Worm (Caenorhabditis elegans) whole organism, young adult: ENCODE results near the gene C44B11.4.

Experiments used
- B0019.2 ChIP-seq: fragments of 200-800 bp; sonication (Bioruptor generic); conservative IDR thresholded peaks from 2 replicates; pipeline ENCODE4 v1.3.6; 2022; ENCODE audit warnings: missing genetic modification reagents, missing genetic modification characterization, missing compliant biosample characterization
- B0261.1 ChIP-seq: sonication (generic microtip); optimal IDR thresholded peaks from 2 replicates; lab custom pipeline; 2016; ENCODE audit warnings: mild to moderate bottlenecking, missing genetic modification characterization, moderate library complexity, missing compliant biosample characterization
- B0336.3 ChIP-seq: fragments of 200-800 bp; sonication (Bioruptor generic); IDR thresholded peaks from 2 replicates; pipeline ENCODE4 v1.3.6; 2022; ENCODE audit warnings: missing genetic modification characterization, missing compliant biosample characterization
- D2030.7 ChIP-seq: fragments of 200-800 bp; sonication (Bioruptor generic); IDR thresholded peaks from 2 replicates; pipeline ENCODE4 v1.3.6; 2022; ENCODE audit warnings: missing genetic modification reagents, missing genetic modification characterization, missing compliant biosample characterization
- F23B12.7 ChIP-seq: sonication (generic microtip); optimal IDR thresholded peaks from 2 replicates; lab custom pipeline; 2017; ENCODE audit warnings: missing genetic modification characterization, mild to moderate bottlenecking, missing compliant biosample characterization, antibody characterized with exemption, moderate library complexity; ENCODE audit not compliant: insufficient read depth
- F33H1.4 ChIP-seq: fragments of 200-800 bp; sonication (Bioruptor generic); IDR thresholded peaks from 2 replicates; pipeline ENCODE4 v1.3.6; 2022; ENCODE audit warnings: missing genetic modification reagents, missing genetic modification characterization, missing compliant biosample characterization
- F37B4.10 ChIP-seq: fragments of 200-800 bp; sonication (Bioruptor generic); IDR thresholded peaks from 2 replicates; pipeline ENCODE4 v1.3.6; 2022; ENCODE audit warnings: missing genetic modification characterization, missing compliant biosample characterization
- F49E8.2 ChIP-seq: sonication (generic microtip); optimal IDR thresholded peaks from 3 replicates; lab custom pipeline; 2017; ENCODE audit warnings: missing genetic modification characterization, mild to moderate bottlenecking, missing compliant biosample characterization, antibody characterized with exemption, moderate library complexity; ENCODE audit not compliant: insufficient read depth
- F57C9.4 ChIP-seq: sonication (generic microtip); optimal IDR thresholded peaks from 2 replicates; lab custom pipeline; 2017; ENCODE audit warnings: mild to moderate bottlenecking, missing genetic modification characterization, missing compliant biosample characterization
- T26A5.8 ChIP-seq: sonication (generic microtip); optimal IDR thresholded peaks from 2 replicates; lab custom pipeline; 2016; ENCODE audit warnings: missing genetic modification characterization, missing compliant biosample characterization
- Y53G8AR.9 ChIP-seq: fragments of 200-800 bp; sonication (Bioruptor generic); conservative IDR thresholded peaks from 2 replicates; pipeline ENCODE4 v1.3.6; 2022; ENCODE audit warnings: missing genetic modification reagents, missing genetic modification characterization, missing compliant biosample characterization
- akir-1 ChIP-seq: fragments of 200-800 bp; sonication (Bioruptor generic); optimal IDR thresholded peaks from 2 replicates; lab custom pipeline; 2018; ENCODE audit warnings: mild to moderate bottlenecking, missing genetic modification characterization, moderate library complexity, missing compliant biosample characterization
- attf-3 ChIP-seq: fragments of 200-800 bp; sonication (Bioruptor generic); conservative IDR thresholded peaks from 2 replicates; pipeline ENCODE4 v1.3.6; 2022; ENCODE audit warnings: missing genetic modification reagents, missing genetic modification characterization, missing compliant biosample characterization
- bed-1 ChIP-seq: fragments of 200-800 bp; sonication (Bioruptor generic); IDR thresholded peaks from 2 replicates; pipeline ENCODE4 v1.3.6; 2022; ENCODE audit warnings: missing genetic modification reagents, missing genetic modification characterization, missing compliant biosample characterization
- ceh-100 ChIP-seq: fragments of 200-800 bp; sonication (Bioruptor generic); IDR thresholded peaks from 2 replicates; pipeline ENCODE4 v1.3.6; 2022; ENCODE audit warnings: missing genetic modification reagents, missing genetic modification characterization, missing compliant biosample characterization
- chd-7 ChIP-seq: sonication (generic microtip); optimal IDR thresholded peaks from 2 replicates; lab custom pipeline; 2016; ENCODE audit warnings: mild to moderate bottlenecking, missing genetic modification characterization, moderate library complexity, missing compliant biosample characterization
- die-1 ChIP-seq: sonication (generic microtip); optimal IDR thresholded peaks from 2 replicates; lab custom pipeline; 2016; ENCODE audit warnings: missing genotype, mild to moderate bottlenecking, missing genetic modification characterization, missing compliant biosample characterization
- dox-1 ChIP-seq: fragments of 200-800 bp; sonication (Bioruptor generic); IDR thresholded peaks from 2 replicates; pipeline ENCODE4 v1.3.6; 2022; ENCODE audit warnings: missing genetic modification reagents, missing genetic modification characterization, missing compliant biosample characterization
- egl-44 ChIP-seq: fragments of 200-800 bp; sonication (Bioruptor generic); IDR thresholded peaks from 2 replicates; pipeline ENCODE4 v1.3.6; 2022; ENCODE audit warnings: missing genetic modification reagents, missing genetic modification characterization, missing compliant biosample characterization
- hlh-12 ChIP-seq: sonication (generic microtip); optimal IDR thresholded peaks from 2 replicates; lab custom pipeline; 2016; ENCODE audit warnings: missing genetic modification characterization, missing compliant biosample characterization
- hmg-1.2 ChIP-seq: fragments of 200-800 bp; sonication (Bioruptor generic); IDR thresholded peaks from 2 replicates; pipeline ENCODE4 v1.3.6; 2022; ENCODE audit warnings: missing genetic modification reagents, missing genetic modification characterization, missing compliant biosample characterization
- hmg-20 ChIP-seq: fragments of 200-800 bp; sonication (Bioruptor generic); IDR thresholded peaks from 2 replicates; pipeline ENCODE4 v1.3.6; 2022; ENCODE audit warnings: missing genetic modification reagents, missing genetic modification characterization, missing compliant biosample characterization
- hsf-1 ChIP-seq: fragments of 200-800 bp; sonication (Bioruptor generic); IDR thresholded peaks from 2 replicates; pipeline ENCODE4 v1.3.6; 2022; ENCODE audit warnings: missing genetic modification reagents, missing genetic modification characterization, missing compliant biosample characterization
- let-526 ChIP-seq: fragments of 200-800 bp; sonication (Bioruptor generic); IDR thresholded peaks from 2 replicates; pipeline ENCODE4 v1.3.6; 2022; ENCODE audit warnings: missing genetic modification reagents, missing genetic modification characterization, missing compliant biosample characterization
- lin-35 ChIP-seq, 3 experiments: fragments of 150-350 bp in 2 of 3; sonication (generic microtip) in 1 of 3; optimal IDR thresholded peaks; 2 replicates each; lab custom pipeline; 2014 to 2018; ENCODE audit warnings: missing biosample characterization in 3 of 3, missing genetic modification characterization in 3 of 3, missing genetic modification reagents in 3 of 3
- madf-6 ChIP-seq: fragments of 200-800 bp; sonication (Bioruptor generic); IDR thresholded peaks from 2 replicates; pipeline ENCODE4 v1.3.6; 2022; ENCODE audit warnings: missing genetic modification reagents, missing genetic modification characterization, missing compliant biosample characterization
- nfyb-1 ChIP-seq: fragments of 200-800 bp; sonication (Bioruptor generic); IDR thresholded peaks from 2 replicates; pipeline ENCODE4 v1.3.6; 2022; ENCODE audit warnings: missing genetic modification reagents, missing genetic modification characterization, missing compliant biosample characterization
- nhr-179 ChIP-seq: sonication (generic microtip); optimal IDR thresholded peaks from 2 replicates; lab custom pipeline; 2016; ENCODE audit warnings: mild to moderate bottlenecking, missing genetic modification characterization, missing compliant biosample characterization
- nhr-27 ChIP-seq: fragments of 200-800 bp; sonication (Bioruptor generic); optimal IDR thresholded peaks from 2 replicates; lab custom pipeline; 2018; ENCODE audit warnings: mild to moderate bottlenecking, missing genetic modification characterization, moderate library complexity, missing compliant biosample characterization
- nhr-80 ChIP-seq: sonication (generic microtip); optimal IDR thresholded peaks from 2 replicates; lab custom pipeline; 2016; ENCODE audit warnings: missing genetic modification characterization, missing compliant biosample characterization
- nhr-90 ChIP-seq: sonication (generic microtip); optimal IDR thresholded peaks from 2 replicates; lab custom pipeline; 2016; ENCODE audit warnings: missing genotype, mild to moderate bottlenecking, missing genetic modification characterization, missing compliant biosample characterization
- rcor-1 ChIP-seq: fragments of 200-800 bp; sonication (Bioruptor generic); IDR thresholded peaks from 2 replicates; pipeline ENCODE4 v1.3.6; 2022; ENCODE audit warnings: missing genetic modification reagents, missing genetic modification characterization, missing compliant biosample characterization
- sea-2 ChIP-seq: fragments of 200-800 bp; sonication (Bioruptor generic); IDR thresholded peaks from 2 replicates; pipeline ENCODE4 v1.3.6; 2022; ENCODE audit warnings: missing genetic modification characterization, missing compliant biosample characterization
- snpc-1.1 ChIP-seq: sonication (generic microtip); optimal IDR thresholded peaks from 2 replicates; lab custom pipeline; 2017; ENCODE audit warnings: missing genetic modification characterization, mild to moderate bottlenecking, missing compliant biosample characterization, antibody characterized with exemption, moderate library complexity, missing genotype, missing genetic modification reagents; ENCODE audit not compliant: insufficient read depth
- snpc-3.4 ChIP-seq: sonication (generic microtip); optimal IDR thresholded peaks from 2 replicates; lab custom pipeline; 2017; ENCODE audit warnings: missing genetic modification characterization, mild to moderate bottlenecking, missing compliant biosample characterization, antibody characterized with exemption, moderate library complexity, missing genotype, missing genetic modification reagents
- snpc-4 ChIP-seq, 5 experiments: fragments of 150-350 bp in 1 of 5; sonication (generic microtip) in 4 of 5; optimal IDR thresholded peaks; 2 replicates each; lab custom pipeline; 2014 to 2018; ENCODE audit warnings: missing genetic modification characterization in 5 of 5, missing biosample characterization in 3 of 5, antibody characterized with exemption in 2 of 5, mild to moderate bottlenecking in 2 of 5, missing compliant biosample characterization in 2 of 5, missing genotype in 2 of 5, moderate library complexity in 2 of 5, missing genetic modification reagents in 1 of 5
- somi-1 ChIP-seq: fragments of 200-800 bp; sonication (Bioruptor generic); optimal IDR thresholded peaks from 2 replicates; lab custom pipeline; 2018; ENCODE audit warnings: mild to moderate bottlenecking, missing genetic modification characterization, missing compliant biosample characterization
- sptf-2 ChIP-seq: fragments of 200-800 bp; sonication (Bioruptor generic); optimal IDR thresholded peaks from 2 replicates; lab custom pipeline; 2018; ENCODE audit warnings: mild to moderate bottlenecking, missing genetic modification characterization, missing compliant biosample characterization
- zfh-2 ChIP-seq: fragments of 200-800 bp; sonication (Bioruptor generic); conservative IDR thresholded peaks from 2 replicates; pipeline ENCODE4 v1.3.6; 2022; ENCODE audit warnings: missing genetic modification reagents, missing genetic modification characterization, missing compliant biosample characterization
- ztf-26 ChIP-seq: sonication (generic microtip); optimal IDR thresholded peaks from 2 replicates; lab custom pipeline; 2017; ENCODE audit warnings: missing genetic modification characterization, missing compliant biosample characterization
- ztf-3 ChIP-seq: fragments of 200-800 bp; sonication (Bioruptor generic); optimal IDR thresholded peaks from 2 replicates; lab custom pipeline; 2018; ENCODE audit warnings: mild to moderate bottlenecking, missing genetic modification characterization, missing compliant biosample characterization

The C44B11.4 gene

DNA sequence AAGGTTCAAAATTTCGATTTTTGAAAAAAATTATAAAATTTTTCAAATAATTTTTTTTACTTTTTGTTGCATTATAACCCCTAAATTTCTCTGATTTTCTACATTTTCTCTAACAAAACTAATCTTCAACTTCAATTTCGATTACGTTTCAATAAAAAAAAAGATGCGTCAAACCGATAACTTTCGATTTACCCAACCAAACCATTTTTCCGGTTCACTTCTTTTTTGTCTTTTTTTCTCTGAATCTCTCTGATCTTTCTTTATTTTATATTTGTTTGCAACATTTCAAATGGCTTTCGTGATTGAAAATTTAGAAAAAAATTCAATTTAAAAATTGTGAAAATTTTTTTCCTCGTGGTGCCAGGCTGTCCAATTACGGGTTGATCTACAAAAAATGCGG is 19.9 kb upstream of the C44B11.4 start:
- TF ChIP-seq Y53G8AR.9 (GFP tag; lab: Robert Waterston, UW) (no peak), somi-1 (GFP tag; lab: Kevin White, UChicago) (no peak), nfyb-1 (no peak), attf-3 (GFP tag; lab: Robert Waterston, UW) (no peak), hlh-12 (tag; lab: Kevin White, UChicago) (no peak), sea-2 (GFP tag; lab: Robert Waterston, UW) (no peak)

DNA sequence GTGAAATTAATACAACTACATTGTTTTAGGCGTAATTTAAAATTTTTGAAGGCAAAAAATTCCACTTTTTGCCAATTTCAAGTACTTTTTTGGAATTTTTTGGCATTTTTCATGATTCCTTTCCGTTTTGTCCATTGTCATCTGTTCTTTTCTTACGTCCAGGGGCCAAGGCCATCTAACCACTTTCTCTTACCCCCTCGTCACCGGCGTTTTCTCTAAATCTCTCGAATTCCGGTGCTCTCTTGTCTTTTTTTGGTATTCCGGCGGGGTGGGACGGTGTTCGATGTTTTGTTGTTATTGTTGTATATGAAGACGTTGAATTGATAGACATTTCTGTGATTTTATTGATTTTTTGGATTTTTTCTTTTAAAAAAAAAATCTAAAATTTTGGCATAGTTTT is 18.0 kb upstream of the C44B11.4 start:
- TF ChIP-seq nhr-90 (tag; lab: Kevin White, UChicago): no peak
- TF ChIP-seq hmg-1.2 (GFP tag; lab: Robert Waterston, UW): peak; percentile 55; the same call in 1 of the 2 replicates

DNA sequence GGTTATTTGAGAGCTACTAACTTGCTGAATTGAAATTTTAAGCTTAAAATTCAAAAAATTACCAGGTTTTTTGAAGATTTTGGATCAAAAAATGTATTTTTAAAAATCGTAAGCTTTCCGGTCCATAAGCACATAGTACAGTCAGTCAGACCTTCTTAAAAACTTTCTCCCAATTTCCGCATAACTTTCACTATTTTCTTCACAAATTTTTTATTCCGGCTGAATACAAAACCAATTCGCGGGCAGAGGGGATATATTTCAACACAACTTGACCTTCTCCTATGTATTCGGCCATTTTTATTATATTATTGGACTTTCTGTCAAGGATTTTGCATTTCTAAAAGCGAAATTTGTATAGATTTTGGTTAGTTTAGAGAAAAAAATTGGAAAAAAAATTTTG is 16.9 kb upstream of the C44B11.4 start:
- TF ChIP-seq zfh-2 (GFP tag; lab: Robert Waterston, UW) (no peak), ceh-100 (no peak), die-1 (no peak), egl-44 (GFP tag; lab: Robert Waterston, UW) (no peak)

- TF ChIP-seq dox-1 (GFP tag; lab: Robert Waterston, UW) (no peak), snpc-4 (GFP tag; optimal IDR thresholded peaks at IDR 0.05; lab: Kevin White, UChicago) (no peak), snpc-4 (tag; optimal IDR thresholded peaks at IDR 0.05; lab: Kevin White, UChicago) (no peak), B0019.2 (GFP tag; lab: Robert Waterston, UW) (no peak), let-526 (no peak)
- TF ChIP-seq, all 124 proteins: peak for 0
These were observed 11.4 kb upstream of the C44B11.4 start, which contains the start of gene C44B11.1 for ce11 chrIII:3154968-3155367. TSS of gene C44B11.1 (plus strand) at chrIII:3155268.

ce11 chrIII:3152848-3153247 is 9.3 kb upstream of the C44B11.4 start, which contains the start of gene C44B11.6:
TSS of gene C44B11.6 (plus strand) at chrIII:3153148.
- TF ChIP-seq B0336.3 (GFP tag; lab: Robert Waterston, UW) (no peak), F49E8.2 (no peak), snpc-1.1 (tag; lab: Kevin White, UChicago) (no peak), F23B12.7 (no peak), rcor-1 (GFP tag; lab: Robert Waterston, UW) (no peak), lin-35 (GFP tag; optimal IDR thresholded peaks at IDR 0.05; lab: Kevin White, UChicago) (no peak), madf-6 (GFP tag; lab: Robert Waterston, UW) (no peak), hmg-20 (GFP tag; lab: Robert Waterston, UW) (no peak), akir-1 (GFP tag; lab: Kevin White, UChicago) (no peak), F33H1.4 (GFP tag; lab: Robert Waterston, UW) (no peak), T26A5.8 (tag; lab: Kevin White, UChicago) (no peak)
- TF ChIP-seq, all 124 proteins: peak for 0

ce11 chrIII:3142078-3142477 is 1.5 kb downstream of the C44B11.4 start:
- TF ChIP-seq hmg-20 (GFP tag; lab: Robert Waterston, UW): no peak
- no peak for TF ChIP-seq bed-1 (GFP tag; lab: Robert Waterston, UW)
- TF ChIP-seq hsf-1 (GFP tag; lab: Robert Waterston, UW): no peak
- TF ChIP-seq ztf-3: no peak
- no peak for TF ChIP-seq ztf-26 (tag; lab: Kevin White, UChicago)
- TF ChIP-seq sptf-2: no peak
- no peak for TF ChIP-seq nhr-179 (tag; lab: Kevin White, UChicago)
- TF ChIP-seq B0261.1: no peak
- no peak for TF ChIP-seq F57C9.4 (tag; lab: Kevin White, UChicago)
- no peak for TF ChIP-seq D2030.7 (GFP tag; lab: Robert Waterston, UW)
- TF ChIP-seq chd-7: no peak
- no peak for TF ChIP-seq snpc-3.4
- TF ChIP-seq nhr-27 (tag; lab: Kevin White, UChicago): no peak
- no peak for TF ChIP-seq F37B4.10
- no peak for TF ChIP-seq F33H1.4 (GFP tag; lab: Robert Waterston, UW)
- TF ChIP-seq nhr-80 (tag; lab: Kevin White, UChicago): no peak
